Fruit fly (Drosophila melanogaster) whole organism, prepupa: ENCODE data around the gene Ugt35A1.

Experiments
- CG34406 ChIP-seq: fragments of 200-800 bp; sonication (Bioruptor generic); optimal IDR thresholded peaks from 3 replicates; lab custom pipeline; 2016; ENCODE audit warnings: missing biosample characterization, missing genetic modification characterization
- CG6854 ChIP-seq: fragments of 200-800 bp; sonication (Bioruptor generic); optimal IDR thresholded peaks from 2 replicates; lab custom pipeline; 2017; ENCODE audit warnings: missing biosample characterization, mild to moderate bottlenecking, missing genetic modification characterization
- Eip93F ChIP-seq: fragments of 200-800 bp; sonication (Bioruptor generic); optimal IDR thresholded peaks from 2 replicates; lab custom pipeline; 2016; ENCODE audit warnings: missing biosample characterization, mild to moderate bottlenecking, missing genetic modification characterization
- Hr39 ChIP-seq: fragments of 200-800 bp; sonication (Bioruptor generic); optimal IDR thresholded peaks from 2 replicates; lab custom pipeline; 2016; ENCODE audit warnings: missing biosample characterization, missing genetic modification characterization
- pdm3 ChIP-seq: fragments of 200-800 bp; sonication (Bioruptor generic); optimal IDR thresholded peaks from 3 replicates; lab custom pipeline; 2016; ENCODE audit warnings: missing biosample characterization, missing genetic modification characterization

DNA sequence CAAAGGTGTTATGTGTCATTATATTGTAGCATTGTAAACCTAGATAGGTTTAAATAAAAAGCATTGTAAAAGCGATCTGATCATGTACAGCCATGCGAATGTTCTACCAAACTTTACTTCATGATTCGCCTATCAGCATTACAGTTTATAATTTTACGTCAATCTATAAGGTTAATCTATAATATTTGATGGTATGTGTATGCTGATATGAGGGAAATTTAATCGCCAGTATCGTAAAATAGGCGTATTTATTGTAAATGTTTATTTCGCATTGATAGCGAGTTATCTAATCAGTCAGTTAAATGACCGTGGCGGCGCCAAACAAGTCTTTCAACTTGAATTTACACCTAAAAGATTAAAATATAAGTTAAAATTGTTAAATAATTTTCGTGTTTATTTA is 5.1 kb upstream of the Ugt35A1 start:
- TF ChIP-seq Hr39 = no peak
- TF ChIP-seq Eip93F (GFP tag; lab: Kevin White, UChicago) = no peak
- no peak for TF ChIP-seq CG34406 (GFP tag; lab: Kevin White, UChicago)
- no peak for TF ChIP-seq pdm3 (GFP tag; lab: Kevin White, UChicago)
- TF ChIP-seq CG6854 (GFP tag; lab: Kevin White, UChicago) = no peak
